Worm (Caenorhabditis elegans): Measurements from ENCODE around the gene T21E8.4.

- TF ChIP-seq tbx-2 (tag; optimal IDR thresholded peaks at IDR 0.05) (no peak), unc-39 (tag; optimal IDR thresholded peaks at IDR 0.05) (no peak), mdl-1 (tag; optimal IDR thresholded peaks at IDR 0.05) (no peak), pqm-1 (tag; optimal IDR thresholded peaks at IDR 0.05) (no peak), jun-1 (tag; optimal IDR thresholded peaks at IDR 0.05) (no peak), nhr-25 (tag; optimal IDR thresholded peaks at IDR 0.05) (no peak), nhr-23 (tag; optimal IDR thresholded peaks at IDR 0.05) (no peak), fkh-2 (tag; optimal IDR thresholded peaks at IDR 0.05) (no peak), nhr-237 (tag; optimal IDR thresholded peaks at IDR 0.05) (no peak), fkh-10 (GFP tag; optimal IDR thresholded peaks at IDR 0.05) (no peak), zag-1 (tag; optimal IDR thresholded peaks at IDR 0.05) (no peak), nhr-76 (tag; optimal IDR thresholded peaks at IDR 0.05) (no peak), ceh-16 (tag; optimal IDR thresholded peaks at IDR 0.05) (no peak), nhr-43 (tag; optimal IDR thresholded peaks at IDR 0.05; ENCODE audit: poor library complexity, severe bottlenecking) (no peak)
Measured at ce11 chrX:10907418-10907817, 26.8 kb downstream of the T21E8.4 start.
